Worm (Caenorhabditis elegans): ENCODE data around the gene spsb-1.

The spsb-1 gene

DNA sequence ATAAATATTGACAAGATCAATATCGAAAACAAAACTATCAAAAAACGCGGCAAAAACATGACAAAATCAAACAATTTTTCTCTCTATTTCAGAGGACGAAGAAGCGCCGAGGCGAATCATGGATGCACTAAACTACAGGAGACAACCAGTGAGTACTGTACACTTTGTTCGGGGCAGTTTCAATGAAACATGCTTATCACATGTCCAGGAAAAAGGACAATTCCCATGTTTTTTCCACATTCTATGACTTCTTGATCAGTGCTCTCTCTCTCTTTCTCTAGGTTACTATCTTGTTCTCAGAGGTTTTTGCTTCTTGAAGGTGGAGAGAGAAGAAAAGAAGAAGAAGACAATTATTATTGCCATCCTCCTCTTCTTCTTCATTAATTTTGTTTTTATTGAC is 967 bp downstream of the spsb-1 start:
- TF ChIP-seq dmd-4 (tag; optimal IDR thresholded peaks at IDR 0.05) (no peak), elt-1 (tag; optimal IDR thresholded peaks at IDR 0.05) (no peak), elt-3 (tag; optimal IDR thresholded peaks at IDR 0.05) (no peak), snpc-4 (tag; optimal IDR thresholded peaks at IDR 0.05) (no peak), nhr-129 (tag; optimal IDR thresholded peaks at IDR 0.05) (peak; percentile 12), lin-39 (tag; optimal IDR thresholded peaks at IDR 0.05) (no peak), egl-27 (tag; optimal IDR thresholded peaks at IDR 0.05) (no peak), sma-9 (GFP tag; optimal IDR thresholded peaks at IDR 0.05) (peak; percentile 42), sma-9 (tag; optimal IDR thresholded peaks at IDR 0.05) (no peak), fos-1 (tag; optimal IDR thresholded peaks at IDR 0.05) (peak; percentile 35), nhr-11 (tag; optimal IDR thresholded peaks at IDR 0.05) (no peak), mab-5 (tag; optimal IDR thresholded peaks at IDR 0.05) (no peak), nhr-237 (tag; optimal IDR thresholded peaks at IDR 0.05) (no peak)

DNA sequence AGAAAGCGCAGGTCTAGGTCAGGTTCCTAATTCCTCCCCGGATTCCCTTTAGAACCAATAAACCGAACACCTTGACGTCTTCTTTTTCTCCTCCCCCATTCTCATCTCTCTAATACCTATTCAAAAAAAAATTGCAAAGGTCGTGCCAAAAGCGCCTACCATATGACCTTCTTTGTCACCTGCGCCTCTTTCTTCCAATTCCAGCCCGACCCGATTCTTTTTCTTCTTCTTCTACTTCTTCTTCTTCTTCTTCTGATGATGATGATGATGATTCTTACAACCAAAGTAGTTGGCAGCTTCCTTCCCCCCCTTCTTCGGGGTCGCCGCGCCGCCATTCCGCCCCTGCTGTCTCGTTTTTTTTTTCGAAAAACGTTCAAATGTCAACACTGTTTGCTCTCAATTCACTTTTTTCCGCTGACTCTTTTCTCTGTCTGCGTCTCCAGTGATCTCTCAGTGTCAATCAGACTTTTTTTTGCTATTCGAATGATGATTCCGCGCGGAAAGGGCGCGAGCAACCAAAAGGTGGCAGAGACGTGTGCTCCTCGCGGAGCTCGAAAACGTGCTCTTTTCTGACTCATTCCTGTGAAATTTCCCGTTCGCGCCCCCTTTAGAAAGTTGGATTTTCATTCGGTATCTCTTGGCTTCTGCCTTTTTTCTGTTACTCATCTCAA is 7.0 kb downstream of the spsb-1 start:
- TF ChIP-seq nhr-25 (tag; optimal IDR thresholded peaks at IDR 0.05) (peak; percentile 75), ztf-4 (tag; optimal IDR thresholded peaks at IDR 0.05) (peak; percentile 14), peb-1 (tag; optimal IDR thresholded peaks at IDR 0.05) (peak; percentile 62), blmp-1 (tag; optimal IDR thresholded peaks at IDR 0.05; ENCODE audit: insufficient read depth) (peak; percentile 67), R02D3.7 (tag; optimal IDR thresholded peaks at IDR 0.05) (no peak), F13H6.1 (tag; optimal IDR thresholded peaks at IDR 0.05) (peak; percentile 17), fos-1 (tag; optimal IDR thresholded peaks at IDR 0.05) (no peak)

DNA sequence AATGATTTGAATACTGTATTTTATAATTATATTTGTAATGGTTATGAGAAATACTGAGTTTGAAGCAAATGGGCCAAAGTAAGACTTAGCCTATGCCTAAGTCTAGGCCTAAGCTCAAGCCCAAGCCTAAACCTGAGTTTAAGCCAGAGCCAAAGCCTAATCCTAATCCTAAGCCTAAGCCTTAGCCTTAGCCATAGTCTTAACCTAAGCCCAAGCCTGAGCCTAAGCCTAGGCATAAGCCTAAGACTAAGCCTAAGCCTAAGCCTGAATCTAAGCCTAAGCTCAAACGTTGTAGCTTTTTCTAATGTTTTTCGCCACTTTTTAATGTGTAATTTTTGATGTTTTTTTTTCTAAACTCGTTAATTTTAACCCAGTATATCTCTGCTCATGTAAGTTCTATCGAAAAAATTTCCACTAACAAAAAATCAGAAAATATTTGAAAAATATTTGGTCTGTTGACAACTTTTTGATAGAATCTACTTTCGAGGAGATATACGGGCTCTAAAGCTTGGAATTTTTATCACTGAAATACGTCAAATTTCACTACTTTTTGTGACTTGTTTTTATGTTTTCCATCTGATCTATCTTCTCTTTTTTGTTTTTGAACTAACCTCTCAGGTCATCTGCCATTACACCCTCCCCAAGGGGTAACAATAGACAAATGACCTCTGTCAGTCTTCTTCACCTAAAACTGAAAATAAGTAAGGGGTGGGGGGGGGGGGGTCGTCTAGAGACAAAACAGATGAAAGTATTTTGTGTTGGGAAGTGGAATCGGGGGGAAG is 7.7 kb downstream of the spsb-1 start:
- TF ChIP-seq peb-1 (tag; optimal IDR thresholded peaks at IDR 0.05) (no peak), nhr-21 (tag; optimal IDR thresholded peaks at IDR 0.05) (no peak), lin-39 (tag; optimal IDR thresholded peaks at IDR 0.05) (no peak), nhr-25 (tag; optimal IDR thresholded peaks at IDR 0.05) (peak; percentile 55)

DNA sequence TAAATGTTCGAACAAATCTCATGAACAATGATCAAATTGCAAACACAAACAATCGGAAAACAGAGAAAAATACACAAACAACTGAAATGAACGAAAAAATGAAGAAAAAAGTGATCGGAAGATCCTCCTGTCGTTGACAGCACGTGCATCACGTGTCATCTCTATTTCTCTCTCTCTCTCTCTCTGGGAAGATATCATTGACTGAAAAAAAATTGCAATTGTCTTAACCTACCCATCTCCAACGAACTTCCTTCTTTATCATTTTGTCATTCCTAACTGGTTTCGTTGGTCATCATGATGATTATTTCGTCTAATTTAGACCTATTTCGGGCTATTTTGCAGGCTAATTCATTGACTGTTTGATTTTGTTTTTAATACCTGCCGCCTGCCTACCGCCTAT is 8.8 kb downstream of the spsb-1 start:
- TF ChIP-seq snpc-4 (tag; optimal IDR thresholded peaks at IDR 0.05) = no peak
- peak; percentile 81 for TF ChIP-seq sma-3 (GFP tag; optimal IDR thresholded peaks at IDR 0.05)
- peak in 1 of 2 experiments; percentile 56 for TF ChIP-seq lsy-2 (tag; optimal IDR thresholded peaks at IDR 0.05)
- TF ChIP-seq zag-1 (tag; optimal IDR thresholded peaks at IDR 0.05) = no peak
- no peak for TF ChIP-seq mbf-1 (tag; optimal IDR thresholded peaks at IDR 0.05)
- no peak for TF ChIP-seq gmeb-1 (tag; optimal IDR thresholded peaks at IDR 0.05)
- TF ChIP-seq peb-1 (tag; optimal IDR thresholded peaks at IDR 0.05) = no peak
- TF ChIP-seq nhr-129 (tag; optimal IDR thresholded peaks at IDR 0.05) = peak; percentile 58
- peak; percentile 18 for TF ChIP-seq F13H6.1 (tag; optimal IDR thresholded peaks at IDR 0.05)
- no peak for TF ChIP-seq dmd-4 (tag; optimal IDR thresholded peaks at IDR 0.05)
- TF ChIP-seq ZK546.5 (tag; optimal IDR thresholded peaks at IDR 0.05) = no peak
- TF ChIP-seq nhr-21 (tag; optimal IDR thresholded peaks at IDR 0.05) = peak; percentile 44
- TF ChIP-seq sma-9 (GFP tag; optimal IDR thresholded peaks at IDR 0.05) = peak; percentile 93
- no peak for TF ChIP-seq sma-9 (tag; optimal IDR thresholded peaks at IDR 0.05)
- TF ChIP-seq nhr-6 (tag; optimal IDR thresholded peaks at IDR 0.05) = peak; percentile 7
- TF ChIP-seq mab-5 (tag; optimal IDR thresholded peaks at IDR 0.05) = no peak
- TF ChIP-seq skn-1 (tag; optimal IDR thresholded peaks at IDR 0.05) = no peak
- no peak for TF ChIP-seq ceh-82 (tag; optimal IDR thresholded peaks at IDR 0.05)
- TF ChIP-seq alr-1 (tag; optimal IDR thresholded peaks at IDR 0.05) = no peak
- peak; percentile 38 for TF ChIP-seq C34F6.9 (tag; optimal IDR thresholded peaks at IDR 0.05)
- TF ChIP-seq ztf-1 (GFP tag; conservative IDR thresholded peaks at IDR 0.05) = no peak
- TF ChIP-seq blmp-1 (tag; optimal IDR thresholded peaks at IDR 0.05; ENCODE audit: insufficient read depth) = peak; percentile 67
- peak; percentile 5 for TF ChIP-seq egl-27 (tag; optimal IDR thresholded peaks at IDR 0.05)
- no peak for TF ChIP-seq elt-3 (tag; optimal IDR thresholded peaks at IDR 0.05)
- TF ChIP-seq R02D3.7 (tag; optimal IDR thresholded peaks at IDR 0.05) = no peak
- no peak for TF ChIP-seq unc-55 (GFP tag; optimal IDR thresholded peaks at IDR 0.05)
- no peak for TF ChIP-seq nhr-77 (tag; optimal IDR thresholded peaks at IDR 0.05)
- TF ChIP-seq ztf-11 (tag; optimal IDR thresholded peaks at IDR 0.05) = no peak
- TF ChIP-seq fos-1 (tag; optimal IDR thresholded peaks at IDR 0.05) = peak; percentile 31
- peak; percentile 23 for TF ChIP-seq lin-13 (GFP tag; optimal IDR thresholded peaks at IDR 0.05)
- peak; percentile 72 for TF ChIP-seq crh-2 (tag; optimal IDR thresholded peaks at IDR 0.05)
- TF ChIP-seq unc-39 (tag; optimal IDR thresholded peaks at IDR 0.05) = no peak
- TF ChIP-seq mdl-1 (tag; optimal IDR thresholded peaks at IDR 0.05) = peak; percentile 0 to 62
- no peak for TF ChIP-seq nhr-11 (tag; optimal IDR thresholded peaks at IDR 0.05)
- TF ChIP-seq nhr-25 (tag; optimal IDR thresholded peaks at IDR 0.05) = peak; percentile 71
- no peak for TF ChIP-seq ceh-16 (tag; optimal IDR thresholded peaks at IDR 0.05)
